Worm (Caenorhabditis elegans): ENCODE measurements around the gene C01B9.1.

ce11 chrII:13741449-13741848 lies 29.9 kb upstream of the C01B9.1 start, which contains the start of gene mig-14:
- TF ChIP-seq dmd-4 (tag; optimal IDR thresholded peaks at IDR 0.05), result no peak
- TF ChIP-seq ceh-16 (tag; optimal IDR thresholded peaks at IDR 0.05), result no peak
- TF ChIP-seq fos-1 (tag; optimal IDR thresholded peaks at IDR 0.05), result no peak
- no peak for TF ChIP-seq aly-2 (tag; optimal IDR thresholded peaks at IDR 0.05)
- no peak for TF ChIP-seq nhr-6 (tag; optimal IDR thresholded peaks at IDR 0.05)
- TF ChIP-seq lin-11 (tag; optimal IDR thresholded peaks at IDR 0.05), result no peak
- no peak for TF ChIP-seq ZK546.5 (tag; optimal IDR thresholded peaks at IDR 0.05)
